Fruit fly (Drosophila melanogaster): ENCODE results near the gene ND-13B.
A peak's percentile ranks its signal among the peaks of the same experiment; 100 is the strongest.

The ND-13B gene

dm6 chr3L:10665433-10666150 is 28.3 kb downstream of the ND-13B start (continued):
- TF ChIP-seq lilli (GFP tag; optimal IDR thresholded peaks at IDR 0.05) (peak; percentile 93), Awh (GFP tag; IDR thresholded peaks at IDR 0.05) (peak; percentile 87), MBD-R2 (GFP tag; IDR thresholded peaks at IDR 0.05) (peak; percentile 66; the same call in 1 of the 2 replicates), ase (GFP tag; IDR thresholded peaks at IDR 0.05) (peak; percentile 85; the same call in 2 of the 3 replicates), Dp (GFP tag; optimal IDR thresholded peaks at IDR 0.05) (peak; percentile 22), sna (GFP tag; IDR thresholded peaks at IDR 0.05; ENCODE audit: partially characterized antibody) (no peak), Dfd (GFP tag; optimal IDR thresholded peaks at IDR 0.05) (peak in 1 of 2 experiments; percentile 41), CkIIα-i1 (GFP tag; IDR thresholded peaks at IDR 0.05) (no peak), Dref (GFP tag; IDR thresholded peaks at IDR 0.05) (no peak), ems (GFP tag; optimal IDR thresholded peaks at IDR 0.05) (peak; percentile 95), CG12071 (GFP tag; optimal IDR thresholded peaks at IDR 0.05) (peak; percentile 94), sens-2 (GFP tag; IDR thresholded peaks at IDR 0.05) (peak; percentile 64), Adf1 (GFP tag; IDR thresholded peaks at IDR 0.05) (peak; percentile 85), Lim3 (GFP tag; IDR thresholded peaks at IDR 0.05) (0 out of 2 replicates have a peak, but pooled peaks have one; percentile 57), HLHmδ (GFP tag; optimal IDR thresholded peaks at IDR 0.05) (no peak), scrt (GFP tag; optimal IDR thresholded peaks at IDR 0.05) (peak; percentile 95), B-H2 (GFP tag; optimal IDR thresholded peaks at IDR 0.05) (peak; percentile 78), Hsf (GFP tag; optimal IDR thresholded peaks at IDR 0.05) (peak; percentile 93), tx (GFP tag; optimal IDR thresholded peaks at IDR 0.05) (peak; percentile 67), NFAT (GFP tag; IDR thresholded peaks at IDR 0.05) (peak; percentile 45; the same call in 1 of the 2 replicates), CG2875 (GFP tag; optimal IDR thresholded peaks at IDR 0.05) (peak; percentile 98), CG17829 (tag; optimal IDR thresholded peaks at IDR 0.05) (peak; percentile 99), CG12744 (GFP tag; optimal IDR thresholded peaks at IDR 0.05) (peak; percentile 85), Xbp1 (GFP tag; optimal IDR thresholded peaks at IDR 0.05) (peak; percentile 95), fd3F (GFP tag; optimal IDR thresholded peaks at IDR 0.05) (peak; percentile 95), Fer2 (tag; optimal IDR thresholded peaks at IDR 0.05) (peak; percentile 94), CG10959 (GFP tag; IDR thresholded peaks at IDR 0.05) (peak; percentile 77), H15 (GFP tag; IDR thresholded peaks at IDR 0.05) (peak; percentile 84; the same call in 1 of the 3 replicates), Dek (tag; optimal IDR thresholded peaks at IDR 0.05) (peak; percentile 95), tup (GFP tag; optimal IDR thresholded peaks at IDR 0.05) (peak; percentile 70), seq (GFP tag; IDR thresholded peaks at IDR 0.05) (peak; percentile 96), emc (GFP tag; optimal IDR thresholded peaks at IDR 0.05) (peak; percentile 78), CG1647 (GFP tag; optimal IDR thresholded peaks at IDR 0.05) (peak; percentile 78), CG6854 (GFP tag; optimal IDR thresholded peaks at IDR 0.05) (peak; percentile 97), CG17186 (GFP tag; optimal IDR thresholded peaks at IDR 0.05) (peak; percentile 89), CG30431 (GFP tag; optimal IDR thresholded peaks at IDR 0.05) (peak; percentile 92), jumu (GFP tag; optimal IDR thresholded peaks at IDR 0.05) (peak; percentile 91), CrebB (tag; optimal IDR thresholded peaks at IDR 0.05) (peak; percentile 96), D19B (GFP tag; optimal IDR thresholded peaks at IDR 0.05) (peak; percentile 89), CG2116 (GFP tag; optimal IDR thresholded peaks at IDR 0.05) (peak; percentile 87), tna (GFP tag; IDR thresholded peaks at IDR 0.05; ENCODE audit: partially characterized antibody) (no peak), pho (GFP tag; optimal IDR thresholded peaks at IDR 0.05) (peak; percentile 83), Tbp (GFP tag; optimal IDR thresholded peaks at IDR 0.05) (no peak), crp (GFP tag; optimal IDR thresholded peaks at IDR 0.05) (peak; percentile 10 to 72), CG4820 (GFP tag; optimal IDR thresholded peaks at IDR 0.05) (peak; percentile 94), HLH4C (GFP tag; IDR thresholded peaks at IDR 0.05; ENCODE audit: partially characterized antibody) (no peak), CG7372 (GFP tag; IDR thresholded peaks at IDR 0.05) (peak; percentile 90), CG15696 (tag; optimal IDR thresholded peaks at IDR 0.05) (peak; percentile 98), eve (GFP tag; optimal IDR thresholded peaks at IDR 0.05) (peak; percentile 79 to 100)
